Fruit fly (Drosophila melanogaster): ENCODE results near the gene Sld5.

dm6 chr3R:26062911-26063310 is 6.6 kb upstream of the Sld5 start, which contains the start of gene CG14551:
- TF ChIP-seq Sox102F (GFP tag; optimal IDR thresholded peaks at IDR 0.05) (no peak), Eip93F (GFP tag; optimal IDR thresholded peaks at IDR 0.05) (no peak), salr (GFP tag; optimal IDR thresholded peaks at IDR 0.05) (no peak)

Data from whole organism, prepupa.